Fruit fly (Drosophila melanogaster) S2 (cell line): ENCODE data around the gene Nepl6.

Source experiments
- CG8478 ChIP-seq: fragments of >200 bp; optimal IDR thresholded peaks from 2 replicates; lab custom pipeline; 2018
- CTCF ChIP-seq, 2 experiments: fragments of >200 bp; optimal IDR thresholded peaks; 2 replicates each; lab custom pipeline; 2018

- TF ChIP-seq CTCF (optimal IDR thresholded peaks at IDR 0.05; lab: Kevin White, UChicago) = no peak
- TF ChIP-seq CG8478 (lab: Kevin White, UChicago) = no peak
Measured at dm6 chr2L:6337843-6338366, 47.4 kb downstream of the Nepl6 start.
